Fruit fly (Drosophila melanogaster) whole organism, embryonic: Measurements from ENCODE around the gene CG6432.

Experiments
- ATbp ChIP-seq: fragments of 200-800 bp; sonication (Bioruptor generic); optimal IDR thresholded peaks from 2 replicates; lab custom pipeline; 2017; ENCODE audit warnings: missing biosample characterization, mild to moderate bottlenecking, missing genetic modification characterization, missing genetic modification reagents
- Atf3 ChIP-seq: fragments of 200-800 bp; sonication (Bioruptor generic); optimal IDR thresholded peaks from 3 replicates; lab custom pipeline; 2016; ENCODE audit warnings: missing biosample characterization, missing genetic modification characterization
- CG11723 ChIP-seq: fragments of 200-800 bp; sonication (Bioruptor generic); optimal IDR thresholded peaks from 2 replicates; lab custom pipeline; 2017; ENCODE audit warnings: missing biosample characterization, mild to moderate bottlenecking, missing genetic modification characterization
- CG12104 ChIP-seq: fragments of 200-800 bp; sonication (Bioruptor generic); optimal IDR thresholded peaks from 3 replicates; lab custom pipeline; 2016; ENCODE audit warnings: missing biosample characterization, missing genetic modification characterization
- CG12769 ChIP-seq: fragments of 200-800 bp; sonication (Bioruptor generic); optimal IDR thresholded peaks from 2 replicates; lab custom pipeline; 2019; ENCODE audit warnings: missing biosample characterization, mild to moderate bottlenecking, missing genetic modification characterization, moderate library complexity
- CG13296 ChIP-seq: fragments of 200-800 bp; sonication (Bioruptor generic); optimal IDR thresholded peaks from 3 replicates; lab custom pipeline; 2018; ENCODE audit warnings: missing biosample characterization, mild to moderate bottlenecking, missing genetic modification characterization
- CG13894 ChIP-seq: fragments of 200-800 bp; sonication (Bioruptor generic); optimal IDR thresholded peaks from 3 replicates; lab custom pipeline; 2018; ENCODE audit warnings: missing biosample characterization, mild to moderate bottlenecking, missing genetic modification characterization, moderate library complexity
- CG14860 ChIP-seq: fragments of 200-800 bp; sonication (Bioruptor generic); IDR thresholded peaks from 3 replicates; pipeline ENCODE4 v1.3.6; 2022; ENCODE audit warnings: missing biosample characterization, missing genetic modification characterization; ENCODE audit not compliant: partially characterized antibody
- CG30020 ChIP-seq: fragments of 200-800 bp; optimal IDR thresholded peaks from 2 replicates; lab custom pipeline; 2019; ENCODE audit warnings: missing biosample characterization, mild to moderate bottlenecking, missing genetic modification characterization, moderate library complexity
- CG32772 ChIP-seq: fragments of 200-800 bp; sonication (Bioruptor generic); IDR thresholded peaks from 2 replicates; pipeline ENCODE4 v1.3.6; 2022; ENCODE audit warnings: missing biosample characterization, missing genetic modification characterization
- CG34224 ChIP-seq: fragments of 200-800 bp; sonication (Bioruptor generic); IDR thresholded peaks from 3 replicates; pipeline ENCODE4 v1.3.6; 2022; ENCODE audit warnings: missing biosample characterization, missing genetic modification characterization; ENCODE audit not compliant: partially characterized antibody
- CG4282 ChIP-seq: fragments of 200-800 bp; sonication (Bioruptor generic); optimal IDR thresholded peaks from 2 replicates; lab custom pipeline; 2016; ENCODE audit warnings: missing biosample characterization, missing genetic modification characterization
- CG4328 ChIP-seq: fragments of 200-800 bp; sonication (Bioruptor generic); optimal IDR thresholded peaks from 3 replicates; lab custom pipeline; 2017; ENCODE audit warnings: missing biosample characterization, missing genetic modification reagents, missing genetic modification characterization
- CG7357 ChIP-seq: fragments of 200-800 bp; sonication (Bioruptor generic); IDR thresholded peaks from 3 replicates; pipeline ENCODE4 v1.3.6; 2022; ENCODE audit warnings: missing biosample characterization, missing genetic modification characterization
- CG7839 ChIP-seq: fragments of 200-800 bp; sonication (Bioruptor generic); optimal IDR thresholded peaks from 3 replicates; lab custom pipeline; 2018; ENCODE audit warnings: missing biosample characterization, mild to moderate bottlenecking, missing genetic modification characterization, moderate library complexity
- CG8281 ChIP-seq: fragments of 200-800 bp; sonication (Bioruptor generic); optimal IDR thresholded peaks from 2 replicates; lab custom pipeline; 2018; ENCODE audit warnings: missing biosample characterization, mild to moderate bottlenecking, missing genetic modification characterization, moderate library complexity
- CG9609 ChIP-seq: fragments of 200-800 bp; sonication (Bioruptor generic); optimal IDR thresholded peaks from 3 replicates; lab custom pipeline; 2016; ENCODE audit warnings: missing biosample characterization, missing genetic modification characterization
- CrebB ChIP-seq: fragments of 200-800 bp; sonication (Bioruptor generic); optimal IDR thresholded peaks from 3 replicates; lab custom pipeline; 2018; ENCODE audit warnings: missing biosample characterization, mild to moderate bottlenecking, missing genetic modification characterization
- Dfd ChIP-seq, 2 experiments: fragments of >200 bp; optimal IDR thresholded peaks; 2 replicates each; lab custom pipeline; 2017; ENCODE audit warnings: missing biosample characterization in 2 of 2, missing genetic modification characterization in 2 of 2
- Drgx ChIP-seq: fragments of 200-800 bp; sonication (Bioruptor generic); IDR thresholded peaks from 2 replicates; pipeline ENCODE4 v1.3.6; 2022; ENCODE audit warnings: missing biosample characterization, missing genetic modification characterization
- E2f1 ChIP-seq: fragments of 200-800 bp; sonication (Bioruptor generic); IDR thresholded peaks from 2 replicates; pipeline ENCODE4 v1.3.6; 2022; ENCODE audit warnings: missing biosample characterization, missing genetic modification characterization
- HLH4C ChIP-seq: fragments of 200-800 bp; sonication (Bioruptor generic); IDR thresholded peaks from 3 replicates; pipeline ENCODE4 v1.3.6; 2022; ENCODE audit warnings: missing biosample characterization, missing genetic modification characterization; ENCODE audit not compliant: partially characterized antibody
- Kr ChIP-seq: fragments of 200-800 bp; sonication (Bioruptor generic); optimal IDR thresholded peaks from 2 replicates; lab custom pipeline; 2017; ENCODE audit warnings: missing biosample characterization, mild to moderate bottlenecking, missing genetic modification characterization
- Lhr ChIP-seq: fragments of 200-800 bp; sonication (Bioruptor generic); optimal IDR thresholded peaks from 3 replicates; lab custom pipeline; 2017; ENCODE audit warnings: mild to moderate bottlenecking, missing biosample characterization, missing genetic modification reagents, missing genetic modification characterization
- Lim3 ChIP-seq: fragments of 200-800 bp; sonication (Bioruptor generic); IDR thresholded peaks from 2 replicates; pipeline ENCODE4 v1.3.6; 2022; ENCODE audit warnings: missing biosample characterization, missing genetic modification characterization
- MBD-R2 ChIP-seq: fragments of 200-800 bp; sonication (Bioruptor generic); IDR thresholded peaks from 2 replicates; pipeline ENCODE4 v1.3.6; 2022; ENCODE audit warnings: missing biosample characterization, missing genetic modification characterization
- Myb ChIP-seq: fragments of 200-800 bp; sonication (Bioruptor generic); optimal IDR thresholded peaks from 2 replicates; lab custom pipeline; 2016; ENCODE audit warnings: missing biosample characterization, missing genetic modification characterization
- Oaz ChIP-seq: fragments of 200-800 bp; sonication (Bioruptor generic); IDR thresholded peaks from 2 replicates; pipeline ENCODE4 v1.3.6; 2022; ENCODE audit warnings: missing biosample characterization, missing genetic modification characterization
- Usf ChIP-seq: fragments of 200-800 bp; sonication (Bioruptor generic); optimal IDR thresholded peaks from 2 replicates; lab custom pipeline; 2017; ENCODE audit warnings: missing genotype, missing biosample characterization, missing genetic modification characterization
- crc ChIP-seq: fragments of 200-800 bp; sonication (Bioruptor generic); optimal IDR thresholded peaks from 2 replicates; lab custom pipeline; 2016; ENCODE audit warnings: missing biosample characterization, missing genetic modification characterization
- crp ChIP-seq, 2 experiments: fragments of 200-800 bp; sonication (Bioruptor generic); optimal IDR thresholded peaks; 2 replicates in 1 of 2; 3 replicates in 1 of 2; lab custom pipeline; 2017; ENCODE audit warnings: missing biosample characterization in 2 of 2, missing genetic modification characterization in 2 of 2, mild to moderate bottlenecking in 1 of 2, moderate library complexity in 1 of 2
- grau ChIP-seq: fragments of 200-800 bp; optimal IDR thresholded peaks from 3 replicates; lab custom pipeline; 2019; ENCODE audit warnings: missing biosample characterization, mild to moderate bottlenecking, missing genetic modification characterization, moderate library complexity
- gsb ChIP-seq: fragments of 200-800 bp; sonication (Bioruptor generic); IDR thresholded peaks from 2 replicates; pipeline ENCODE4 v1.3.6; 2022; ENCODE audit warnings: missing biosample characterization, missing genetic modification characterization
- gsb-n ChIP-seq: fragments of 200-800 bp; sonication (Bioruptor generic); optimal IDR thresholded peaks from 3 replicates; lab custom pipeline; 2018; ENCODE audit warnings: missing biosample characterization, mild to moderate bottlenecking, missing genetic modification characterization
- ham ChIP-seq: fragments of 200-800 bp; sonication (Bioruptor generic); IDR thresholded peaks from 2 replicates; pipeline ENCODE4 v1.3.6; 2022; ENCODE audit warnings: missing biosample characterization, missing genetic modification characterization
- hbn ChIP-seq: fragments of 200-800 bp; sonication (Bioruptor generic); IDR thresholded peaks from 2 replicates; pipeline ENCODE4 v1.3.6; 2022; ENCODE audit warnings: missing biosample characterization, missing genetic modification characterization; ENCODE audit not compliant: partially characterized antibody
- ind ChIP-seq: fragments of 200-800 bp; sonication (Bioruptor generic); optimal IDR thresholded peaks from 3 replicates; lab custom pipeline; 2016; ENCODE audit warnings: missing biosample characterization, missing genetic modification characterization
- lov ChIP-seq, 2 experiments: fragments of 200-800 bp in 1 of 2; fragments of >200 bp in 1 of 2; sonication (Bioruptor generic) in 1 of 2; IDR thresholded peaks in 1 of 2; optimal IDR thresholded peaks in 1 of 2; 2 replicates in 1 of 2; 3 replicates in 1 of 2; pipeline versions ENCODE4 v1.3.6 to Lab custom; 2017 to 2022; ENCODE audit warnings: missing biosample characterization in 1 of 2, missing genetic modification characterization in 1 of 2
- oc ChIP-seq: fragments of 200-800 bp; sonication (Bioruptor generic); optimal IDR thresholded peaks from 2 replicates; lab custom pipeline; 2018; ENCODE audit warnings: missing biosample characterization, mild to moderate bottlenecking, missing genetic modification characterization, moderate library complexity
- onecut ChIP-seq: fragments of 200-800 bp; sonication (Bioruptor generic); IDR thresholded peaks from 2 replicates; pipeline ENCODE4 v1.3.6; 2022; ENCODE audit warnings: missing biosample characterization, missing genetic modification characterization
- otp ChIP-seq: fragments of 200-800 bp; sonication (Bioruptor generic); IDR thresholded peaks from 3 replicates; pipeline ENCODE4, ENCODE4 v1.3.6; 2022; ENCODE audit warnings: missing biosample characterization, missing genetic modification characterization
- pb ChIP-seq: fragments of 200-800 bp; sonication (Bioruptor generic); optimal IDR thresholded peaks from 3 replicates; lab custom pipeline; 2016; ENCODE audit warnings: missing biosample characterization, missing genetic modification characterization
- row ChIP-seq: fragments of 200-800 bp; sonication (Bioruptor generic); IDR thresholded peaks from 3 replicates; pipeline ENCODE4 v1.3.6; 2022; ENCODE audit warnings: missing biosample characterization, missing genetic modification characterization
- salm ChIP-seq: fragments of 200-800 bp; sonication (Bioruptor generic); optimal IDR thresholded peaks from 2 replicates; lab custom pipeline; 2018; ENCODE audit warnings: missing biosample characterization, mild to moderate bottlenecking, missing genetic modification characterization
- sc ChIP-seq, 3 experiments: fragments of >200 bp in 2 of 3; fragments of 200-800 bp in 1 of 3; sonication (Bioruptor generic) in 1 of 3; optimal IDR thresholded peaks; 2 replicates in 2 of 3; 3 replicates in 1 of 3; lab custom pipeline; 2017; ENCODE audit warnings: mild to moderate bottlenecking in 1 of 3, missing biosample characterization in 1 of 3, missing genetic modification characterization in 1 of 3, missing genetic modification reagents in 1 of 3
- scrt ChIP-seq: fragments of 200-800 bp; sonication (Bioruptor generic); optimal IDR thresholded peaks from 2 replicates; lab custom pipeline; 2018; ENCODE audit warnings: missing biosample characterization, mild to moderate bottlenecking, missing genetic modification characterization, moderate library complexity
- sim ChIP-seq: fragments of 200-800 bp; sonication (Bioruptor generic); IDR thresholded peaks from 2 replicates; pipeline ENCODE4 v1.3.6; 2022; ENCODE audit warnings: missing biosample characterization, missing genetic modification characterization
- trem ChIP-seq: fragments of 200-800 bp; optimal IDR thresholded peaks from 3 replicates; lab custom pipeline; 2019; ENCODE audit warnings: missing biosample characterization, mild to moderate bottlenecking, missing genetic modification characterization, moderate library complexity
- tup ChIP-seq: fragments of 200-800 bp; sonication (Bioruptor generic); optimal IDR thresholded peaks from 2 replicates; lab custom pipeline; 2016; ENCODE audit warnings: missing biosample characterization, mild to moderate bottlenecking, missing genetic modification characterization, moderate library complexity
- wdn ChIP-seq: fragments of 200-800 bp; sonication (Bioruptor generic); IDR thresholded peaks from 2 replicates; pipeline ENCODE4 v1.3.6; 2022; ENCODE audit warnings: missing biosample characterization, missing genetic modification characterization
- yki ChIP-seq: fragments of >200 bp; optimal IDR thresholded peaks from 3 replicates; lab custom pipeline; 2018

The CG6432 gene

dm6 chr3R:24320342-24320711 lies 16.4 kb upstream of the CG6432 start (continued):
- TF ChIP-seq oc: no peak
- TF ChIP-seq E2f1 (GFP tag; lab: Robert Waterston, UW): no peak
- no peak for TF ChIP-seq CG13894 (tag; lab: Kevin White, UChicago)
- TF ChIP-seq CG34224: peak; percentile 67
- TF ChIP-seq CrebB (tag; lab: Kevin White, UChicago): no peak
- TF ChIP-seq Usf (GFP tag; lab: Kevin White, UChicago): no peak
- no peak for TF ChIP-seq CG11723 (GFP tag; lab: Kevin White, UChicago)
- no peak for TF ChIP-seq tup (GFP tag; lab: Kevin White, UChicago)
- TF ChIP-seq ham (GFP tag; lab: Robert Waterston, UW): no peak
- no peak for TF ChIP-seq yki (lab: Kevin White, UChicago)
- TF ChIP-seq Drgx (GFP tag; lab: Robert Waterston, UW): no peak
- TF ChIP-seq CG9609 (GFP tag; lab: Kevin White, UChicago): no peak
- TF ChIP-seq CG32772: no peak
- no peak for TF ChIP-seq CG12769 (tag; lab: Kevin White, UChicago)
- no peak for TF ChIP-seq Atf3
- TF ChIP-seq CG30020 (tag; lab: Kevin White, UChicago): no peak
- TF ChIP-seq CG7839 (tag; lab: Kevin White, UChicago): no peak
- TF ChIP-seq scrt (GFP tag; lab: Kevin White, UChicago): no peak
- no peak for TF ChIP-seq CG7357 (GFP tag; lab: Robert Waterston, UW)
- no peak for TF ChIP-seq ATbp (GFP tag; lab: Kevin White, UChicago)
- TF ChIP-seq CG13296 (GFP tag; lab: Kevin White, UChicago): no peak
- no peak for TF ChIP-seq CG4328 (GFP tag; lab: Kevin White, UChicago)
- TF ChIP-seq gsb (GFP tag; lab: Robert Waterston, UW): no peak
- peak; percentile 49 for TF ChIP-seq MBD-R2 (GFP tag; lab: Robert Waterston, UW)
- no peak for TF ChIP-seq Lhr (GFP tag; lab: Kevin White, UChicago)
- TF ChIP-seq pb: no peak
- peak; percentile 50; the same call in 1 of the 2 replicates for TF ChIP-seq hbn (GFP tag; lab: Robert Waterston, UW)
- no peak for TF ChIP-seq ind (GFP tag; lab: Kevin White, UChicago)
- TF ChIP-seq Myb (GFP tag; lab: Kevin White, UChicago): peak; percentile 99
- TF ChIP-seq sc (optimal IDR thresholded peaks at IDR 0.05; lab: Kevin White, UChicago): no peak
- TF ChIP-seq sc (GFP tag; optimal IDR thresholded peaks at IDR 0.05; lab: Kevin White, UChicago): no peak
- no peak for TF ChIP-seq wdn
- peak; percentile 11; the same call in 1 of the 3 replicates for TF ChIP-seq CG14860 (GFP tag; lab: Robert Waterston, UW)
- TF ChIP-seq gsb-n: no peak
- no peak for TF ChIP-seq Dfd (GFP tag; optimal IDR thresholded peaks at IDR 0.05; lab: Kevin White, UChicago)
- TF ChIP-seq lov (optimal IDR thresholded peaks at IDR 0.05; lab: Kevin White, UChicago): no peak
- TF ChIP-seq lov (GFP tag; IDR thresholded peaks at IDR 0.05; lab: Robert Waterston, UW): no peak
- TF ChIP-seq CG8281 (tag; lab: Kevin White, UChicago): no peak
- peak; percentile 66 for TF ChIP-seq HLH4C (GFP tag; lab: Robert Waterston, UW)
- no peak for TF ChIP-seq Oaz
- TF ChIP-seq trem: peak; percentile 14
- TF ChIP-seq row (GFP tag; lab: Robert Waterston, UW): peak; percentile 16; the same call in 1 of the 3 replicates
- no peak for TF ChIP-seq Kr (GFP tag; lab: Kevin White, UChicago)
- TF ChIP-seq otp: 0 out of 3 replicates have a peak, but pooled peaks have one; percentile 30
- TF ChIP-seq onecut (GFP tag; lab: Robert Waterston, UW): peak; percentile 45; the same call in 1 of the 2 replicates
- no peak for TF ChIP-seq Lim3 (GFP tag; lab: Robert Waterston, UW)
- TF ChIP-seq crc (GFP tag; lab: Kevin White, UChicago): no peak
- TF ChIP-seq CG12104 (GFP tag; lab: Kevin White, UChicago): no peak
- no peak for TF ChIP-seq CG4282 (GFP tag; lab: Kevin White, UChicago)
- TF ChIP-seq sim (GFP tag; lab: Robert Waterston, UW): no peak
- no peak for TF ChIP-seq salm (tag; lab: Kevin White, UChicago)
- TF ChIP-seq grau (tag; lab: Kevin White, UChicago): no peak
- no peak for TF ChIP-seq crp (GFP tag; optimal IDR thresholded peaks at IDR 0.05; lab: Kevin White, UChicago)
